Fruit fly (Drosophila melanogaster) whole organism, prepupa: Measurements from ENCODE around the gene CG12025.

ENCODE experiments used
- CG10631 ChIP-seq: fragments of 200-800 bp; sonication (Bioruptor generic); optimal IDR thresholded peaks from 2 replicates; lab custom pipeline; 2016; ENCODE audit warnings: missing biosample characterization, missing genetic modification characterization
- CG10669 ChIP-seq: fragments of 200-800 bp; sonication (Bioruptor generic); optimal IDR thresholded peaks from 3 replicates; lab custom pipeline; 2018; ENCODE audit warnings: missing biosample characterization, mild to moderate bottlenecking, missing genetic modification characterization, moderate library complexity
- CG11294 ChIP-seq: fragments of 200-800 bp; sonication (Bioruptor generic); IDR thresholded peaks from 2 replicates; pipeline ENCODE4 v1.3.6; 2022; ENCODE audit warnings: missing biosample characterization, missing genetic modification characterization
- CG11902 ChIP-seq: fragments of 200-800 bp; sonication (Bioruptor generic); optimal IDR thresholded peaks from 3 replicates; lab custom pipeline; 2016; ENCODE audit warnings: missing biosample characterization, missing genetic modification characterization
- CG15336 ChIP-seq: fragments of 200-800 bp; sonication (Bioruptor generic); IDR thresholded peaks from 2 replicates; pipeline ENCODE4 v1.3.6; 2022; ENCODE audit warnings: missing biosample characterization, missing genetic modification characterization
- CG1621 ChIP-seq: fragments of 200-800 bp; sonication (Bioruptor generic); optimal IDR thresholded peaks from 3 replicates; lab custom pipeline; 2018; ENCODE audit warnings: missing biosample characterization, mild to moderate bottlenecking, missing genetic modification characterization
- CG3032 ChIP-seq: fragments of 200-800 bp; optimal IDR thresholded peaks from 2 replicates; lab custom pipeline; 2019; ENCODE audit warnings: missing biosample characterization, mild to moderate bottlenecking, missing genetic modification characterization, moderate library complexity
- CG31627 ChIP-seq: fragments of 200-800 bp; sonication (Bioruptor generic); optimal IDR thresholded peaks from 3 replicates; lab custom pipeline; 2016; ENCODE audit warnings: missing biosample characterization, missing genetic modification characterization
- CG32006 ChIP-seq: fragments of 200-800 bp; sonication (Bioruptor generic); optimal IDR thresholded peaks from 3 replicates; lab custom pipeline; 2017; ENCODE audit warnings: missing biosample characterization, mild to moderate bottlenecking, missing genetic modification characterization
- CG34406 ChIP-seq: fragments of 200-800 bp; sonication (Bioruptor generic); optimal IDR thresholded peaks from 3 replicates; lab custom pipeline; 2016; ENCODE audit warnings: missing biosample characterization, missing genetic modification characterization
- CG3919 ChIP-seq: fragments of 200-800 bp; sonication (Bioruptor generic); optimal IDR thresholded peaks from 3 replicates; lab custom pipeline; 2016; ENCODE audit warnings: missing biosample characterization, missing genetic modification characterization
- CG4318 ChIP-seq: fragments of 200-800 bp; sonication (Bioruptor generic); optimal IDR thresholded peaks from 3 replicates; lab custom pipeline; 2017; ENCODE audit warnings: missing biosample characterization, mild to moderate bottlenecking, missing genetic modification characterization
- CG6163 ChIP-seq: fragments of 200-800 bp; sonication (Bioruptor generic); IDR thresholded peaks from 3 replicates; pipeline ENCODE4 v1.3.6; 2022; ENCODE audit warnings: missing biosample characterization, missing genetic modification characterization
- CG6276 ChIP-seq: fragments of 200-800 bp; sonication (Bioruptor generic); optimal IDR thresholded peaks from 2 replicates; lab custom pipeline; 2017; ENCODE audit warnings: missing biosample characterization, mild to moderate bottlenecking, missing genetic modification characterization
- CG6792 ChIP-seq: fragments of 200-800 bp; sonication (Bioruptor generic); optimal IDR thresholded peaks from 3 replicates; lab custom pipeline; 2016; ENCODE audit warnings: missing biosample characterization, missing genetic modification characterization
- CG6808 ChIP-seq: fragments of 200-800 bp; sonication (Bioruptor generic); optimal IDR thresholded peaks from 3 replicates; lab custom pipeline; 2017; ENCODE audit warnings: missing biosample characterization, missing genetic modification characterization, mild to moderate bottlenecking, moderate library complexity, missing genetic modification reagents
- CG7368 ChIP-seq: fragments of 200-800 bp; sonication (Bioruptor generic); optimal IDR thresholded peaks from 3 replicates; lab custom pipeline; 2016; ENCODE audit warnings: missing biosample characterization, missing genetic modification characterization
- CG8119 ChIP-seq: fragments of 200-800 bp; sonication (Bioruptor generic); IDR thresholded peaks from 3 replicates; pipeline ENCODE4 v1.3.6; 2022; ENCODE audit warnings: missing biosample characterization, missing genetic modification characterization
- CG8319 ChIP-seq: fragments of 200-800 bp; sonication (Bioruptor generic); optimal IDR thresholded peaks from 3 replicates; lab custom pipeline; 2016; ENCODE audit warnings: missing biosample characterization, missing genetic modification characterization
- CG8632 ChIP-seq: fragments of 200-800 bp; sonication (Bioruptor generic); optimal IDR thresholded peaks from 3 replicates; lab custom pipeline; 2016; ENCODE audit warnings: missing biosample characterization, missing genetic modification characterization
- Eip75B ChIP-seq: fragments of 200-800 bp; sonication (Bioruptor generic); optimal IDR thresholded peaks from 3 replicates; lab custom pipeline; 2016; ENCODE audit warnings: missing biosample characterization, missing genetic modification characterization
- Eip93F ChIP-seq: fragments of 200-800 bp; sonication (Bioruptor generic); optimal IDR thresholded peaks from 2 replicates; lab custom pipeline; 2016; ENCODE audit warnings: missing biosample characterization, mild to moderate bottlenecking, missing genetic modification characterization
- Ets21C ChIP-seq: fragments of 200-800 bp; sonication (Bioruptor generic); optimal IDR thresholded peaks from 3 replicates; lab custom pipeline; 2016; ENCODE audit warnings: missing biosample characterization, missing genetic modification characterization
- Gug ChIP-seq: fragments of 200-800 bp; sonication (Bioruptor generic); IDR thresholded peaks from 2 replicates; pipeline ENCODE4 v1.3.6; 2022; ENCODE audit warnings: missing biosample characterization, missing genetic modification characterization
- Hr38 ChIP-seq: sonication (Bioruptor generic); optimal IDR thresholded peaks from 2 replicates; lab custom pipeline; 2016; ENCODE audit warnings: missing biosample characterization, missing genetic modification characterization
- Hr39 ChIP-seq: fragments of 200-800 bp; sonication (Bioruptor generic); optimal IDR thresholded peaks from 2 replicates; lab custom pipeline; 2016; ENCODE audit warnings: missing biosample characterization, missing genetic modification characterization
- Hr4 ChIP-seq: fragments of 200-800 bp; sonication (Bioruptor generic); optimal IDR thresholded peaks from 3 replicates; lab custom pipeline; 2016; ENCODE audit warnings: missing biosample characterization, missing genetic modification characterization
- Lpt ChIP-seq: fragments of 200-800 bp; sonication (Bioruptor generic); optimal IDR thresholded peaks from 3 replicates; lab custom pipeline; 2016; ENCODE audit warnings: missing biosample characterization, missing genetic modification characterization
- Met ChIP-seq: fragments of 200-800 bp; sonication (Bioruptor generic); optimal IDR thresholded peaks from 3 replicates; lab custom pipeline; 2016; ENCODE audit warnings: missing biosample characterization, missing genetic modification characterization
- OdsH ChIP-seq: fragments of 200-800 bp; sonication (Bioruptor generic); optimal IDR thresholded peaks from 3 replicates; lab custom pipeline; 2016; ENCODE audit warnings: missing biosample characterization, missing genetic modification characterization
- Sox102F ChIP-seq: fragments of 200-800 bp; sonication (Bioruptor generic); optimal IDR thresholded peaks from 2 replicates; lab custom pipeline; 2016; ENCODE audit warnings: missing biosample characterization, mild to moderate bottlenecking, missing genetic modification characterization
- Sox14 ChIP-seq: fragments of 200-800 bp; sonication (Bioruptor generic); optimal IDR thresholded peaks from 3 replicates; lab custom pipeline; 2016; ENCODE audit warnings: missing biosample characterization, missing genetic modification characterization
- Sox15 ChIP-seq: fragments of 200-800 bp; sonication (Bioruptor generic); optimal IDR thresholded peaks from 3 replicates; lab custom pipeline; 2016; ENCODE audit warnings: missing biosample characterization, missing genetic modification characterization
- achi ChIP-seq: fragments of 200-800 bp; sonication (Bioruptor generic); optimal IDR thresholded peaks from 3 replicates; lab custom pipeline; 2016; ENCODE audit warnings: missing biosample characterization, missing genetic modification characterization
- acj6 ChIP-seq: fragments of 200-800 bp; sonication (Bioruptor generic); optimal IDR thresholded peaks from 3 replicates; lab custom pipeline; 2016; ENCODE audit warnings: missing biosample characterization, missing genetic modification characterization
- cyc ChIP-seq: fragments of 200-800 bp; sonication (Bioruptor generic); optimal IDR thresholded peaks from 3 replicates; lab custom pipeline; 2016; ENCODE audit warnings: missing biosample characterization, missing genetic modification characterization
- dac ChIP-seq: fragments of 200-800 bp; sonication (Bioruptor generic); optimal IDR thresholded peaks from 2 replicates; lab custom pipeline; 2017; ENCODE audit warnings: missing biosample characterization, mild to moderate bottlenecking, missing genetic modification characterization
- dsx ChIP-seq: fragments of 200-800 bp; optimal IDR thresholded peaks from 3 replicates; lab custom pipeline; 2019; ENCODE audit warnings: missing biosample characterization, mild to moderate bottlenecking, missing genetic modification characterization, moderate library complexity; ENCODE audit not compliant: poor library complexity, severe bottlenecking
- eg ChIP-seq: fragments of 200-800 bp; sonication (Bioruptor generic); IDR thresholded peaks from 3 replicates; pipeline ENCODE4 v1.3.6; 2022; ENCODE audit warnings: missing biosample characterization, missing genetic modification characterization
- esn ChIP-seq: fragments of 200-800 bp; sonication (Bioruptor generic); optimal IDR thresholded peaks from 2 replicates; lab custom pipeline; 2016; ENCODE audit warnings: missing biosample characterization, mild to moderate bottlenecking, missing genetic modification characterization, moderate library complexity
- fd59A ChIP-seq: fragments of 200-800 bp; sonication (Bioruptor generic); optimal IDR thresholded peaks from 2 replicates; lab custom pipeline; 2017; ENCODE audit warnings: missing biosample characterization, mild to moderate bottlenecking, missing genetic modification characterization, missing genetic modification reagents
- fd85E ChIP-seq: fragments of 200-800 bp; sonication (Bioruptor generic); optimal IDR thresholded peaks from 3 replicates; lab custom pipeline; 2016; ENCODE audit warnings: missing biosample characterization, missing genetic modification characterization
- fkh ChIP-seq: fragments of 200-800 bp; sonication (Bioruptor generic); optimal IDR thresholded peaks from 3 replicates; lab custom pipeline; 2017; ENCODE audit warnings: missing biosample characterization, mild to moderate bottlenecking, missing genetic modification characterization, moderate library complexity
- lz ChIP-seq: fragments of 200-800 bp; sonication (Bioruptor generic); optimal IDR thresholded peaks from 3 replicates; lab custom pipeline; 2016; ENCODE audit warnings: missing biosample characterization, missing genetic modification characterization
- net ChIP-seq: fragments of 200-800 bp; sonication (Bioruptor generic); optimal IDR thresholded peaks from 3 replicates; lab custom pipeline; 2016; ENCODE audit warnings: missing biosample characterization, missing genetic modification characterization
- pdm3 ChIP-seq: fragments of 200-800 bp; sonication (Bioruptor generic); optimal IDR thresholded peaks from 3 replicates; lab custom pipeline; 2016; ENCODE audit warnings: missing biosample characterization, missing genetic modification characterization
- salr ChIP-seq, 2 experiments: fragments of 200-800 bp; sonication (Bioruptor generic); optimal IDR thresholded peaks; 3 replicates each; lab custom pipeline; 2016 to 2018; ENCODE audit warnings: missing biosample characterization in 2 of 2, missing genetic modification characterization in 2 of 2, mild to moderate bottlenecking in 1 of 2
- spab ChIP-seq: fragments of 200-800 bp; sonication (Bioruptor generic); optimal IDR thresholded peaks from 2 replicates; lab custom pipeline; 2017; ENCODE audit warnings: missing biosample characterization, mild to moderate bottlenecking, missing genetic modification characterization, missing genetic modification reagents
- ss ChIP-seq, 2 experiments: fragments of 200-800 bp; sonication (Bioruptor generic); optimal IDR thresholded peaks; 2 replicates in 1 of 2; 3 replicates in 1 of 2; lab custom pipeline; 2017 to 2018; ENCODE audit warnings: mild to moderate bottlenecking in 2 of 2, missing biosample characterization in 2 of 2, missing genetic modification characterization in 2 of 2, moderate library complexity in 1 of 2
- svp ChIP-seq: fragments of 200-800 bp; sonication (Bioruptor generic); peaks from one replicate; lab custom pipeline; 2016; ENCODE audit warnings: missing biosample characterization, missing genetic modification characterization
- topi ChIP-seq: fragments of 200-800 bp; sonication (Bioruptor generic); optimal IDR thresholded peaks from 3 replicates; lab custom pipeline; 2016; ENCODE audit warnings: missing biosample characterization, missing genetic modification characterization
- vri ChIP-seq: fragments of 200-800 bp; sonication (Bioruptor generic); optimal IDR thresholded peaks from 3 replicates; lab custom pipeline; 2016; ENCODE audit warnings: missing biosample characterization, mild to moderate bottlenecking, missing genetic modification characterization

CG12025 gene

DNA sequence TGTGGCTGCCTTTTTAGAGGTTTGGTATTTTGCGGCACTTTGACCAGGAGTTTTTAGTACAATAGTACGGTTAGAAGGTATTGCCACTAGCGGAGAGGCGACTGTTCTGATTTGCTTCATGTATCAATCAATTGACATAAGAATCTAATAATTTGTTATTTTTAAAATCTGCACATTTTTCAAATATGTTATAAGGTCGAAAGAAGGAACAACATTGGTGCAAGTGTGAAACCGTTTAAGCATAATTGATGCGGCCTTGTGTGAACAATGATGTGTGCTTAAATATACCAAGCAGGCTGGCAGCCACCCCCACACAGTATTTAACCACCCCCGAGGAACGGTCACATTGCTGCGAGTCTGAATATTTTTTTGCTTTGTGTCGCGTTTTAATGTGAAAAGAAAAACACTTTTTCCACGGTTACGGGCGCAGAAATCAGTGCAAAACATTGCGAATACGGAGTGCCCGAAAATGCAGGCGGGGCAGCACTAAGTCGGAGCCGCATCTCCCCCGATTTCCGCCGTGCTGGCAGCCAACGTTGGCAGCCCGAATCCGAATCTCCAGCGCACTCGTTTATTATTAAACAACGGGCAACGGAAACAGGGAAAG lies at the start of gene CG12025, which contains the start of gene HBS1:
Gene CG12025 (plus strand): TSS at position 310 of the 607 bp plus-strand sequence.
Gene HBS1 (minus strand): TSS at position 120 of the 607 bp plus-strand sequence.
- no peak for TF ChIP-seq fkh
- peak; percentile 52 for TF ChIP-seq lz (GFP tag; lab: Kevin White, UChicago)
- no peak for TF ChIP-seq fd59A (GFP tag; lab: Kevin White, UChicago)
- TF ChIP-seq CG15336 (GFP tag; lab: Robert Waterston, UW), result 0 out of 2 replicates have a peak, but pooled peaks have one; percentile 28
- TF ChIP-seq fd85E, result no peak
- peak; percentile 88 for TF ChIP-seq svp (GFP tag; lab: Kevin White, UChicago)
- TF ChIP-seq CG8319 (GFP tag; lab: Kevin White, UChicago), result no peak
- peak; percentile 34 for TF ChIP-seq CG11902 (GFP tag; lab: Kevin White, UChicago)
- peak; percentile 40; the same call in 1 of the 2 replicates for TF ChIP-seq Gug (GFP tag; lab: Robert Waterston, UW)
- TF ChIP-seq Lpt (GFP tag; lab: Kevin White, UChicago), result peak; percentile 34
- TF ChIP-seq CG6163 (GFP tag; lab: Robert Waterston, UW), result 0 out of 3 replicates have a peak, but pooled peaks have one; percentile 56
- TF ChIP-seq eg (GFP tag; lab: Robert Waterston, UW), result peak; percentile 71; the same call in 1 of the 3 replicates
- peak; percentile 12 for TF ChIP-seq CG6808
- TF ChIP-seq Eip75B (GFP tag; lab: Kevin White, UChicago), result peak; percentile 43
- peak in 1 of 2 experiments; percentile 8 for TF ChIP-seq ss (GFP tag; optimal IDR thresholded peaks at IDR 0.05; lab: Kevin White, UChicago)
- no peak for TF ChIP-seq CG10631
- TF ChIP-seq net (GFP tag; lab: Kevin White, UChicago), result no peak
- TF ChIP-seq CG8632, result no peak
- peak; percentile 41 for TF ChIP-seq CG3919 (GFP tag; lab: Kevin White, UChicago)
- no peak for TF ChIP-seq CG4318 (GFP tag; lab: Kevin White, UChicago)
- TF ChIP-seq CG8119 (GFP tag; lab: Robert Waterston, UW), result no peak
- TF ChIP-seq dsx, result peak; percentile 2
- no peak for TF ChIP-seq Eip93F (GFP tag; lab: Kevin White, UChicago)
- peak; percentile 73 for TF ChIP-seq Hr39 (GFP tag; lab: Kevin White, UChicago)
- peak; percentile 46 for TF ChIP-seq Sox15
- TF ChIP-seq CG6276 (GFP tag; lab: Kevin White, UChicago), result no peak
- peak; percentile 73 for TF ChIP-seq CG31627 (GFP tag; lab: Kevin White, UChicago)
- TF ChIP-seq esn (GFP tag; lab: Kevin White, UChicago), result peak; percentile 55
- peak; percentile 30 for TF ChIP-seq CG10669 (GFP tag; lab: Kevin White, UChicago)
- TF ChIP-seq cyc (GFP tag; lab: Kevin White, UChicago), result peak; percentile 70
- no peak for TF ChIP-seq spab (GFP tag; lab: Kevin White, UChicago)
- TF ChIP-seq CG6792 (GFP tag; lab: Kevin White, UChicago), result no peak
- no peak for TF ChIP-seq vri (GFP tag; lab: Kevin White, UChicago)
- TF ChIP-seq Ets21C (GFP tag; lab: Kevin White, UChicago), result peak; percentile 50
- TF ChIP-seq achi (GFP tag; lab: Kevin White, UChicago), result peak; percentile 24
- no peak for TF ChIP-seq CG7368 (GFP tag; lab: Kevin White, UChicago)
- peak; percentile 40 for TF ChIP-seq topi
- TF ChIP-seq CG32006 (GFP tag; lab: Kevin White, UChicago), result peak; percentile 51
- no peak for TF ChIP-seq salr (GFP tag; optimal IDR thresholded peaks at IDR 0.05; lab: Kevin White, UChicago)
- TF ChIP-seq CG34406 (GFP tag; lab: Kevin White, UChicago), result no peak
- peak; percentile 28 for TF ChIP-seq acj6 (GFP tag; lab: Kevin White, UChicago)
- TF ChIP-seq dac (GFP tag; lab: Kevin White, UChicago), result peak; percentile 30
- peak; percentile 69 for TF ChIP-seq CG1621
- no peak for TF ChIP-seq Met (GFP tag; lab: Kevin White, UChicago)
- peak; percentile 85 for TF ChIP-seq Sox14
- no peak for TF ChIP-seq pdm3 (GFP tag; lab: Kevin White, UChicago)
- no peak for TF ChIP-seq Hr38
- peak; percentile 56 for TF ChIP-seq Hr4
- no peak for TF ChIP-seq OdsH (GFP tag; lab: Kevin White, UChicago)
- TF ChIP-seq Sox102F (GFP tag; lab: Kevin White, UChicago), result no peak
- TF ChIP-seq CG11294, result no peak
- peak; percentile 69 for TF ChIP-seq CG3032 (tag; lab: Kevin White, UChicago)
